Worm (Caenorhabditis elegans): ENCODE results near the gene gar-2.

ce11 chrIII:6350424-6350823, 41.3 kb downstream of the gar-2 start:
- TF ChIP-seq ets-7 (tag; optimal IDR thresholded peaks at IDR 0.05) (no peak), tbx-11 (GFP tag; IDR thresholded peaks at IDR 0.05) (no peak)

Data from whole organism, early embryonic.